Worm (Caenorhabditis elegans) whole organism, early embryonic: ENCODE measurements around the gene C07A12.7.

Experiments used
- ama-1 ChIP-seq: fragments of 150-350 bp; optimal IDR thresholded peaks from 2 replicates; lab custom pipeline; 2014
- flt-1 ChIP-seq: fragments of 200-800 bp; sonication (Bioruptor generic); IDR thresholded peaks from 2 replicates; pipeline ENCODE4 v1.3.6; 2022; ENCODE audit warnings: missing genetic modification characterization, missing compliant biosample characterization
- hmg-4 ChIP-seq: fragments of 200-800 bp; sonication (Bioruptor generic); optimal IDR thresholded peaks from 2 replicates; lab custom pipeline; 2018; ENCODE audit warnings: mild to moderate bottlenecking, missing genetic modification characterization, missing compliant biosample characterization

- TF ChIP-seq flt-1 (GFP tag; lab: Robert Waterston, UW) = no peak
- TF ChIP-seq ama-1 = no peak
- no peak for TF ChIP-seq hmg-4 (GFP tag; lab: Kevin White, UChicago)
These were observed 23.9 kb downstream of the C07A12.7 start for ce11 chrX:4498078-4498477.
